Fruit fly (Drosophila melanogaster): ENCODE results near the gene laza.

DNA sequence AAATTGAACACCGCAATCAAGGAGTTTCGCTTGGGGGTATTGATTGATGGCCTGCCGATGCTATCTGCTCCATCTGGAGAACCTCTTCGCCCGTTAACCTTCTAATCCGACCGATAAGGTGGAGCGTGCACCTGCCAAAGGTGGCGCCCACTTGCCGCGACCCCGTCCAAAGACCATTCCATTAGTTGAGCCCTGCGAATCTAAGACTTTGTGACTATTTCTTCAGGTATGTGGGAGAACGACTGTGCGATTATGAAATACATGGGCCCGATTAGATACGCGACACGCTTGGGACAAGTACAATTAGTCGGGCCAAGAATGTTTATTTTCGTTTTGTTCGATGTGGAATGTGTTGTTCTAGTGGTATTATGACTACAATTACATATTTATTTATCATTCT lies 2.7 kb downstream of the laza start:
- TF ChIP-seq CG9609 (GFP tag; optimal IDR thresholded peaks at IDR 0.05) (no peak), unc-4 (GFP tag; IDR thresholded peaks at IDR 0.05; ENCODE audit: partially characterized antibody) (no peak), so (GFP tag; IDR thresholded peaks at IDR 0.05) (no peak)
